Worm (Caenorhabditis elegans): ENCODE results near the gene C18E9.8.

DNA sequence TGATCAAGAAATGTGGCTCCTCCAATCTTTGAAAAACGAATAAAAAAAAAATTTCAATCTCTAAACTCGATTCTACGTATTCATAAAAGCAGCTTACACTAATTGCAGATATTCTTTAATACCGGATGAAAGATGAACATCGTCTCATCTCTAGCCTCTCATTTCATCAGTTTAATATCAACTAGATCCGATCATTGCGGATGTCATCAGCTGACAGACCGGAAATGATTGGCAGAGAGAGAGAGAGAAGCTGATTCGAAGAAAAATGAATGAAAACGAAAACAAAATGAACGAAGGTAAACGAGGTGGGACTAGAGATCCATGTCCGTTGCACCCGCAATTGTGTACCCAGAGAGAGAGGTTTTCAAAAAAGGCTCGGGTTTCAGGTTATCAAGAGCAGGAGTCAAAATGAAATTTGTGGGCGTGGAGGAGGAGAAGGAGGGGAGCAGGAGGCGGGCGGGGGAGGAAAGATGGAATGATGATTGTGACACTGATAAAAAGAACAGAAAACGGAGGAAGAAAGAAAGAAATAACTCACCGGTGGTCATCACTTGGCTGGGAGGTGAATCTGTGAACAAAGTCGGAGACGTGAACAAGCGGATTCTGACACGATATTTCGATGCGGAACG, 27.1 kb upstream of the C18E9.8 start:
- no peak for TF ChIP-seq nhr-12 (tag; optimal IDR thresholded peaks at IDR 0.05)
- TF ChIP-seq lin-13 (GFP tag; optimal IDR thresholded peaks at IDR 0.05), result no peak

Measured in whole organism, L1 larva.